Worm (Caenorhabditis elegans): ENCODE measurements around the gene F41G3.21.
A peak's percentile ranks its signal among the peaks of the same experiment; 100 is the strongest.

F41G3.21 gene

DNA sequence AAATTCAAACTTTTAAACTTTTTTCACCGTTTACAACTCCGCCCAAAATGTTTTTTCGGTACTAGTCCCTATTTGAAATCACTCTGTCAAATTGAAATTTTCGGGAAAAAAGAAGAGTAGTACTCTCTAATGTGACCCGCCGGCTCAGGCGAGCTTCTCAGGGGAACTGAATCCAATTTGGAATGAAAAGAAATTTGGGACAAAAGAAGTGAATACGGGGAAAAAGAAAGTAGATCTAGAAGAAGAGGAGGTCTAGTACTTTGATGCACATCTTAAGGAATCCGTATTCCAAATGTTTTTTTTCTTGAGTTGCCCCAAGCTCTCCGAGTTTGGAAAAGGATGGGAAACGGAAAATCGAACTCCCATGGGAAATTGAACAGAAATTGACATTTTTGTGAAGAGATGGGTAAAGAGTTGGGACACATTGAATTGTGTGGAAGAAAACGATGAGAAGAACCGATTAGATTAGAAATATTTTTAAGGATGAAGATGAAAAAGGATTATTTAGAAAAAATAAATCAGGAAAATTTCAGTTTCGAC, 46.1 kb downstream of the F41G3.21 start:
- TF ChIP-seq ceh-16 (tag; optimal IDR thresholded peaks at IDR 0.05) (no peak), ZK546.5 (tag; optimal IDR thresholded peaks at IDR 0.05) (no peak), skn-1 (tag; optimal IDR thresholded peaks at IDR 0.05) (no peak), sma-9 (GFP tag; optimal IDR thresholded peaks at IDR 0.05) (no peak), sma-9 (tag; optimal IDR thresholded peaks at IDR 0.05) (no peak), unc-39 (tag; optimal IDR thresholded peaks at IDR 0.05) (no peak), mdl-1 (tag; optimal IDR thresholded peaks at IDR 0.05) (no peak), ztf-11 (tag; optimal IDR thresholded peaks at IDR 0.05) (no peak), dmd-4 (tag; optimal IDR thresholded peaks at IDR 0.05) (no peak), crh-2 (tag; optimal IDR thresholded peaks at IDR 0.05) (no peak)

DNA sequence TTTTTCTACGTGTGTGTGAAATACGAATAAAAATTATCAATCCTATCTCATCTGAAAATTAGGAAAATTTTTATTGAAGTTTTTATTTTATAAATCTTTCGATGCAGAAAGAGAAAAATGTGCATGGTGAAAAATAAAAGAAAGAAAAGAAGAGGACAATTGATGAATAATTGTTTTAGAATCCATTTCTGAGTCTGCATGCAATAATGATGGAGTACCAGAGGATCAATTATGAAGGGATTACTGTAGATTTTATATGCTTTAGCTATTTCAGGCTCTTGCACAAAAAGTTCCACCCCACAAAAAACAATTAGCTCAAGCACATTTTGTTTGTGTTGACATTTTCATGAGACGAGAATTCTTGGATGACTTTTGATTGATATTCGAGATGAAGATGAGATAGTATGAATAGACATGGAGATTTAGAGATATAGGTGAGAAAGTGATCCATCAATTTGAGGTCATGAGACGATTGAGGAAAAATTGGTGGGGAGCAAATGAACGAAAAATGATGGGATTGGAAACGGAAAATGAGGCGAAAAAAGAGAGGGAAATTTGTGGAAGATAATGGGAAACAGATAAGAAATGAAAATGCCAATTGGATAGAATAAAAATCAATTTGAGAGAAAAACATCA, 47.0 kb downstream of the F41G3.21 start, which contains the start of gene rpy-1:
rpy-1 (minus strand) TSS at position 51 of the 636 bp plus-strand sequence.
- TF ChIP-seq mbf-1 (tag; optimal IDR thresholded peaks at IDR 0.05) (no peak), nhr-11 (tag; optimal IDR thresholded peaks at IDR 0.05) (no peak), lsy-2 (tag; optimal IDR thresholded peaks at IDR 0.05) (peak in 1 of 2 experiments; percentile 42), unc-62 (GFP tag; optimal IDR thresholded peaks at IDR 0.05) (no peak), egl-27 (tag; optimal IDR thresholded peaks at IDR 0.05) (no peak), unc-39 (tag; optimal IDR thresholded peaks at IDR 0.05) (no peak), nhr-6 (tag; optimal IDR thresholded peaks at IDR 0.05) (no peak), skn-1 (tag; optimal IDR thresholded peaks at IDR 0.05) (no peak), F13H6.1 (tag; optimal IDR thresholded peaks at IDR 0.05) (peak; percentile 42), nhr-12 (tag; optimal IDR thresholded peaks at IDR 0.05) (no peak), blmp-1 (tag; optimal IDR thresholded peaks at IDR 0.05; ENCODE audit: insufficient read depth) (no peak), ztf-11 (tag; optimal IDR thresholded peaks at IDR 0.05) (no peak), elt-1 (tag; optimal IDR thresholded peaks at IDR 0.05) (no peak), nhr-129 (tag; optimal IDR thresholded peaks at IDR 0.05) (peak; percentile 66), nhr-10 (tag; optimal IDR thresholded peaks at IDR 0.05) (no peak), nhr-237 (tag; optimal IDR thresholded peaks at IDR 0.05) (no peak), ztf-4 (tag; optimal IDR thresholded peaks at IDR 0.05) (no peak), C34F6.9 (tag; optimal IDR thresholded peaks at IDR 0.05) (peak; percentile 36), ztf-1 (GFP tag; conservative IDR thresholded peaks at IDR 0.05) (no peak), elt-3 (tag; optimal IDR thresholded peaks at IDR 0.05) (no peak), lin-39 (tag; optimal IDR thresholded peaks at IDR 0.05) (no peak), peb-1 (tag; optimal IDR thresholded peaks at IDR 0.05) (no peak), sma-3 (GFP tag; optimal IDR thresholded peaks at IDR 0.05) (no peak), lin-11 (tag; optimal IDR thresholded peaks at IDR 0.05) (no peak), nhr-23 (tag; optimal IDR thresholded peaks at IDR 0.05) (no peak), mdl-1 (tag; optimal IDR thresholded peaks at IDR 0.05) (no peak), ama-1 (optimal IDR thresholded peaks at IDR 0.05) (no peak), ceh-82 (tag; optimal IDR thresholded peaks at IDR 0.05) (no peak), lin-13 (GFP tag; optimal IDR thresholded peaks at IDR 0.05) (no peak), ZK546.5 (tag; optimal IDR thresholded peaks at IDR 0.05) (no peak), snpc-4 (tag; optimal IDR thresholded peaks at IDR 0.05) (no peak), alr-1 (tag; optimal IDR thresholded peaks at IDR 0.05) (no peak), nhr-25 (tag; optimal IDR thresholded peaks at IDR 0.05) (no peak), mab-5 (tag; optimal IDR thresholded peaks at IDR 0.05) (peak; percentile 59), Y55F3AM.14 (GFP tag; optimal IDR thresholded peaks at IDR 0.05) (no peak), unc-55 (GFP tag; optimal IDR thresholded peaks at IDR 0.05) (peak; percentile 79)
